Worm (Caenorhabditis elegans): ENCODE results near the gene gur-5.
A peak's percentile ranks its signal among the peaks of the same experiment; 100 is the strongest.

The gur-5 gene

DNA sequence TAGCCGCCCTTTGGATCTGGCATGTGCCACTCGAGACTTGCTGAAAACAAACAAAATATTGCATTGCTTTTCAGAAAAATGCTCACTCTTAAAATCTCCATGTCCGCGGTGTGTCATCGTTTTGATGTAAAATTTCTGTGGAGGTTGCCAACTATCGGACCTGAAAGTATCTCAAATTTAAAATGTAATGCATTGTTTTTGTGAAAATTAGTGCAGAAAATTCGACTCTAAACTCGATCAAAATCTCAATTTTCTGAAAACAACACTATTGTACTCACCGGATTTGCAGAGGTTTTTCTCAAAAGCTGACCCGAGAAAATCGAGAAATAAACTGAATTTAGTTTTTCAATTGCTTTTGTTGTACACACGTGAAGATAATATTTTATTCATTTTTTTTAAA is 43.6 kb upstream of the gur-5 start, which contains the start of gene T16D1.1:
Gene T16D1.1 (minus strand): TSS at position 101 of the 400 bp plus-strand sequence.
- TF ChIP-seq tbx-2 (tag; optimal IDR thresholded peaks at IDR 0.05) (no peak), ceh-28 (tag; optimal IDR thresholded peaks at IDR 0.05) (no peak), egl-27 (tag; optimal IDR thresholded peaks at IDR 0.05) (no peak), pqm-1 (tag; optimal IDR thresholded peaks at IDR 0.05) (no peak), mml-1 (tag; optimal IDR thresholded peaks at IDR 0.05) (no peak), zag-1 (tag; optimal IDR thresholded peaks at IDR 0.05) (no peak), nfya-1 (tag; optimal IDR thresholded peaks at IDR 0.05; ENCODE audit: insufficient read depth) (no peak), ztf-4 (tag; optimal IDR thresholded peaks at IDR 0.05) (no peak), nhr-12 (tag; optimal IDR thresholded peaks at IDR 0.05) (no peak)

DNA sequence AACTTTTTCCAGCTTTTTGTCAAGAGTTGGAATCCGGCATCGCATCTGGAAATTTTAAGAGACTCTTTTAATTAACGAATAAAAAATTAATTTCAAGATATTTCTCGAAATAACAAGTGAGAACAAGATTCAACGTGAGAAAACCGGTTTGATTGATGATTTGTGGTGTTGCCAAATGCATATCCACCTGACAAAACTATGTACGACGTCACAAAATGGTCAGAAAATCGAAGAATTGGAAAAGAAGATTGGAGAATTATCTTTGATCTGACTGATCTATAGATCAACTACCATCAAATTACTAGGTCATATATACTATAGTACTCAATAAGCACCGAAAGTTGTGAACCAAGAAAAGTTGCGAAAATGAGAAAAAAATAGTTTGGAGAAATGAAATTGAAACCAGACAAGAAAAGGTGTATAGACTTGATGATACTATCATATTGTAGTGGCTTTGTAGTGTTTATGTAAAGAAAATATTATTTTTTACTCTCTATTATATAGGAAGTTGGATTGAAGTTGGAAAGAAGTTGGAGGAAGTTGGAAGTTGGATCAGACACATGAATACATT is 38.3 kb upstream of the gur-5 start, which contains the start of gene ptr-6:
Gene ptr-6 (minus strand): TSS at position 47 of the 571 bp plus-strand sequence.
- TF ChIP-seq daf-12 (tag; optimal IDR thresholded peaks at IDR 0.05): no peak
- TF ChIP-seq fkh-10 (GFP tag; optimal IDR thresholded peaks at IDR 0.05): no peak
- no peak for TF ChIP-seq egl-27 (tag; optimal IDR thresholded peaks at IDR 0.05)
- no peak for TF ChIP-seq pha-4 (tag; optimal IDR thresholded peaks at IDR 0.05)
- TF ChIP-seq nhr-43 (tag; optimal IDR thresholded peaks at IDR 0.05; ENCODE audit: poor library complexity, severe bottlenecking): no peak
- TF ChIP-seq mml-1 (tag; optimal IDR thresholded peaks at IDR 0.05): no peak
- TF ChIP-seq jun-1 (tag; optimal IDR thresholded peaks at IDR 0.05): no peak
- no peak for TF ChIP-seq unc-39 (tag; optimal IDR thresholded peaks at IDR 0.05)
- TF ChIP-seq nhr-77 (tag; optimal IDR thresholded peaks at IDR 0.05): no peak
- TF ChIP-seq nhr-23 (tag; optimal IDR thresholded peaks at IDR 0.05): peak; percentile 28
- TF ChIP-seq hmg-11 (tag; optimal IDR thresholded peaks at IDR 0.05): no peak
- TF ChIP-seq sea-2 (GFP tag; optimal IDR thresholded peaks at IDR 0.05): no peak
- TF ChIP-seq aly-2 (tag; optimal IDR thresholded peaks at IDR 0.05): no peak
- peak; percentile 37 for TF ChIP-seq nhr-25 (tag; optimal IDR thresholded peaks at IDR 0.05)

DNA sequence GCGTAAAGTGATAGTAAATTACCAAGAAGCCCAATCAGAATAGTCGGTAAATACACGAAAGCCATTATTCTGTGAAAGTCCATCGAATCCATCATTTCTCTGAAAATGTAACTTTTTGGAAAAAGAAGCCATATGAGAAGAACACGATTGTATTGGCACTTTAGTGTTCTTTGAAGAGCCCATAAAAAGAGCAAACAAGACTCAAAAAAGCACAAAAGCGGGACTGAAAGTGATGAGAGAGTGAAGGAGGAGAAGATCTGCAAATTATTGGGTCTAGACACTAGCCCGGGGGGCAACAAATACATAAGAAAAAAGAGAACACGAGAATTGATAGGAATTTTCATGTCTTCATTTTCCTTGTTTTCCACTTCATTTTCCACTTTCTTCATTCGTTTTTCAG is 29.7 kb upstream of the gur-5 start, which contains the start of gene frpr-4:
Gene frpr-4 (minus strand): TSS at position 101 of the 400 bp plus-strand sequence.
- no peak for TF ChIP-seq nfya-1 (tag; optimal IDR thresholded peaks at IDR 0.05; ENCODE audit: insufficient read depth)
- no peak for TF ChIP-seq ceh-9 (tag; optimal IDR thresholded peaks at IDR 0.05)
- TF ChIP-seq ceh-28 (tag; optimal IDR thresholded peaks at IDR 0.05): no peak
- TF ChIP-seq R02D3.7 (tag; optimal IDR thresholded peaks at IDR 0.05): no peak
- TF ChIP-seq pqm-1 (tag; optimal IDR thresholded peaks at IDR 0.05): no peak
- no peak for TF ChIP-seq nhr-25 (tag; optimal IDR thresholded peaks at IDR 0.05)

DNA sequence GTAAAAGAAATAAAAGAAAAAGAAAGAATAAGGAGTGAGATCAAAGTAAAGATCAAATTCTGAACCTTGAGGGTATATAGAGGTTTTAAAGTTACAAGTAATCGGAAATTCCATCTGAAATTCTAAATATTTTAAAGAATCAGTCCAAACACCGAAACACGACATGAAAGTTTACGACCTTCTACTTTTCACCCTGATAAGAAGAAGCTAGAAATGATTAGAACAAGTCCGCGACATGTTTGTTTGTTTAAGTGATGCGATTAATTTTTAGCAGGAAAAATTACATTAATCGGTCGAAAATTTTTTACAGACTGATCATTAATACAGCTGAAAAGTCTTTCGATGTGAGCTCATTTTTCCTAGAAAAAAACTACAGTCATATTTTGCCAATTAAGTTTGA is 20.5 kb upstream of the gur-5 start:
- TF ChIP-seq skn-1 (tag; optimal IDR thresholded peaks at IDR 0.05) (no peak), pqm-1 (tag; optimal IDR thresholded peaks at IDR 0.05) (peak; percentile 29), elt-2 (tag; optimal IDR thresholded peaks at IDR 0.05) (peak; percentile 68)

DNA sequence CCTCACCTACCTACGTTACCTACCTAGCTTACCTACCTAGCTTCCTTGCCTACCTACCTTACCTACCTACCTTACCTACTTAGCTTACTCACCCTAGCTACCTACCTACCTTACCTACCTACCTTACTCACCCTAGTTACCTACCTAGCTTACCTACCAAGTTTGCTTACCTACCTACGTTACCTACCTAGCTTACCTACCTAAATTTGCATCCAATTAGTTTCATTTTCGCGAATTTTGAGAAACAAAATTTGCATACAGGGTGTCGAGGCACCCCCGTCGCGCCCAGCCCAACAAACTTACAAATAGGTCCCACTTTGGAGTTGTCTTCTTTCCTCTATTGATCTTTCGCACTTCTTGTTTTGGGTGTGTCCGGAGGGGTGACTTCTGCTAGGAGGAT is 16.2 kb upstream of the gur-5 start:
- TF ChIP-seq nhr-67 (tag; optimal IDR thresholded peaks at IDR 0.05): no peak
- TF ChIP-seq elt-3 (tag; optimal IDR thresholded peaks at IDR 0.05): no peak
- TF ChIP-seq ceh-82 (tag; optimal IDR thresholded peaks at IDR 0.05): no peak
- TF ChIP-seq ZK546.5 (tag; optimal IDR thresholded peaks at IDR 0.05): no peak
- TF ChIP-seq fkh-2 (tag; optimal IDR thresholded peaks at IDR 0.05): no peak
- no peak for TF ChIP-seq elt-2 (tag; optimal IDR thresholded peaks at IDR 0.05)
- no peak for TF ChIP-seq nhr-23 (tag; optimal IDR thresholded peaks at IDR 0.05)
- no peak for TF ChIP-seq nhr-237 (tag; optimal IDR thresholded peaks at IDR 0.05)
- TF ChIP-seq aly-2 (tag; optimal IDR thresholded peaks at IDR 0.05): no peak
- TF ChIP-seq tbx-2 (tag; optimal IDR thresholded peaks at IDR 0.05): no peak
- TF ChIP-seq nfya-1 (tag; optimal IDR thresholded peaks at IDR 0.05; ENCODE audit: insufficient read depth): no peak
- no peak for TF ChIP-seq unc-39 (tag; optimal IDR thresholded peaks at IDR 0.05)
- TF ChIP-seq skn-1 (tag; optimal IDR thresholded peaks at IDR 0.05): no peak
- TF ChIP-seq fkh-10 (GFP tag; optimal IDR thresholded peaks at IDR 0.05): no peak
- TF ChIP-seq nhr-43 (tag; optimal IDR thresholded peaks at IDR 0.05; ENCODE audit: poor library complexity, severe bottlenecking): no peak
- TF ChIP-seq elt-1 (tag; optimal IDR thresholded peaks at IDR 0.05): no peak
- no peak for TF ChIP-seq R02D3.7 (tag; optimal IDR thresholded peaks at IDR 0.05)

Data from whole organism, L3 larva.